Worm (Caenorhabditis elegans) whole organism, L4/young adult: Measurements from ENCODE around the gene ttr-15.

Source experiments
- dao-5 ChIP-seq: sonication (generic microtip); optimal IDR thresholded peaks from 2 replicates; lab custom pipeline; 2016; ENCODE audit warnings: missing genotype, missing genetic modification characterization, moderate library complexity, missing compliant biosample characterization
- him-1 ChIP-seq: sonication (generic microtip); optimal IDR thresholded peaks from 2 replicates; lab custom pipeline; 2016; ENCODE audit warnings: missing genotype, missing genetic modification reagents, missing genetic modification characterization, missing compliant biosample characterization

DNA sequence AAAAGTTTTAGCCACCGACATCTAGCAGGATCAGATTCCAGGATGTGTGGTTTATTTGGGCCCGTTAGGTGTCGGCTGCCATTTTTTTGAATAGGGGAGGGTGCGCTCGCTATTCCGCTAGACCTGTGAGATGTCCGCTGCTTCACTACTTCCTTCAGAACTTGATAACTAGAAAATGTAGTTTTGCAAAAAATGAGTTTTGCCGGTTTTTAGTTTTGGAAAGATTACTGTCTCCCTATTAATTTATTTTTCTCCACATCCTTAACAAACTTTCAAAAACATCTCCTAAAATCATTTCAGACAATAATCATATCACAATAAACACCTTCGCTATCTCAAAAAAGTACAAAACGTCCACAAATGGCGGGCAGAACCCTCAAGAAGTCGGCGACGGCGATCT lies 42.8 kb upstream of the ttr-15 start, which contains the start of gene vglu-2:
- TF ChIP-seq dao-5 (tag; lab: Kevin White, UChicago): no peak
- TF ChIP-seq him-1 (tag; lab: Kevin White, UChicago): no peak
